Fruit fly (Drosophila melanogaster): Measurements from ENCODE around the gene CG9777.

DNA sequence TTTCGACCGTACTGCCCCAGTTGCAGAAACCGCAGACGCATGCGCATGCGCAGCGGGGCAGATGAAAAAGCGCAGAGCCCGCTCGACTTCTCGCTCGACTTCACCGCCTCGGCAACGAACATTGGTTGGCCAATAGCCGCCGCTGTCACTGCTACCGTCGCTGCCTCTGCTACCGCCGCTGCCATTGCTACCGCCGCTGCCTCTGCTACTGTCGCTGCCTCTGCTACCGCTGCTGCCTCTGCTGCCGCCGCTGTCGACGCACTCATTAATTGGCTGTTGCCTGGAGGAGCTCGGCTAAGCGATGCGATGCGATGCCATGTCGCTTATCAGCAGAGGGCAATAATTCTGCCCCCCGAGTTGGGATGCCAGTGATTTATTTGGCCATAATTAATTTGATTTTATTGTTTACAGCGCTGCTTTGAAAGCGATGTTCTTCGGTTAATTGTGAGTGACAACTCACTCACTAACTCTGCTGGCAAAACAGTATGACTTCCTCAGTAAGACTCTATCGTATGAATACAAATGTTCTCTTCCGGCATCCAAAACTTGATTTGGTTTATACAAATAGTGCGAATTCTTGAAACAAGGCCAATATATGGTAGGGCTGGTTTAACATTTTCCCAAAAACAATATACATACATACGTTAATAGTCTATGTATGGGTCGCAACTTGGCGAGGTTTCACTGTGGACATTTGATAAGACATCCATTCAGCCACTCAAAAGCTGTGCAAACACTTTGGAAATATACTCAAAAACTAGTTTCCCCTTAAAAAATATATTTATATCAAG lies 38.9 kb upstream of the CG9777 start:
- TF ChIP-seq Ets98B (GFP tag; IDR thresholded peaks at IDR 0.05) (no peak), CG32121 (GFP tag; IDR thresholded peaks at IDR 0.05) (no peak), Snoo (tag; optimal IDR thresholded peaks at IDR 0.05) (no peak), CG13204 (GFP tag; optimal IDR thresholded peaks at IDR 0.05) (peak; percentile 75), EcR (GFP tag; optimal IDR thresholded peaks at IDR 0.05) (no peak), CG9948 (tag; optimal IDR thresholded peaks at IDR 0.05) (no peak), CG12605 (GFP tag; IDR thresholded peaks at IDR 0.05) (no peak), gl (tag; optimal IDR thresholded peaks at IDR 0.05) (no peak), Pif1A (GFP tag; optimal IDR thresholded peaks at IDR 0.05) (no peak), D1 (tag; optimal IDR thresholded peaks at IDR 0.05) (no peak)

Data from whole organism, pupa.